Fruit fly (Drosophila melanogaster): ENCODE measurements around the gene CG8927.

Gene CG8927

DNA sequence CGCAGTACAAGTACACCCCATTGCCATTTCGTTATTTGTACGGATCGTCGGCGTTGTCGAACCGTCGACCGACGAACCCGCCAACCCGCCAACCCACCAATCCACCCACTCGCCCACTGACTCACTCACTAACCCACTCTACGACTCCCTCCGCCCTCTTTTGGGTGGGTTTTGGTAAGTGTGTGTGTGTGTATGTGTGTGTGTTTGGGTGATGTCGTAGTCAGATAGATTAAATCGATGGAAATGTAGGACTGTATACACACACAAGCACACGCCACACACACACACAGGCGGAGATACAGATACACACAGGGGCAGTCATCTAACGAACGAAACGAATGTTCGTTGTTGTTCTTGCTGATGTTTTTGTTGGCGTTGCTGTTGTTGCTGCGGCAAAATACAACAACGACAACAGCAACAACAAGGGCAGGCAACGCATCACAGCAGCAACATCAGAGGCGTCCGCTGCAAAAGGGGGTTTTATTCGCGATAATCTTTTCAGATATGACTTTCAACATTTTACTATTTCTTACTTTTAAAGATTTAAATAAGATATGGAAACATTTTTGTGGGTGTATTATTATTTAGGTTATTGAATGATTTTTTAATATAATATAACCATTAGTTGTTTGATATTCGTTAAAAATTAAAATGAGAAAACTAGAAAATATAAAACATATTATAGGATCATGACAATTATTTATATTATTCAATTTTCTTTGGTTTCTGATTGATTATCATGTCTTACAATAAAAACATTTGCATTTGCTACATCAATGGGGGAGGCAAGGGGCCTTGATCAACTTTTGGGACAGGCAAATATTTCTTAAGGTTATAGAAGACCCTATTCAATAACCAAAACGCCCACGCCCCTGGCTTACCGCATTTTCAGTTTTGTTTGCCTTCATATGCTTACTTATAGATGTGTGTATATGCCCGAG lies 40.8 kb downstream of the CG8927 start (continued):
- no peak for TF ChIP-seq ato (GFP tag; IDR thresholded peaks at IDR 0.05; ENCODE audit: partially characterized antibody)
- TF ChIP-seq CG6683 (GFP tag; optimal IDR thresholded peaks at IDR 0.05): peak; percentile 81
- TF ChIP-seq H15 (GFP tag; IDR thresholded peaks at IDR 0.05): peak; percentile 80
- no peak for TF ChIP-seq CG15073 (GFP tag; optimal IDR thresholded peaks at IDR 0.05)
- peak; percentile 65 for TF ChIP-seq sob (GFP tag; IDR thresholded peaks at IDR 0.05)
- no peak for TF ChIP-seq HmgZ (tag; optimal IDR thresholded peaks at IDR 0.05)
- TF ChIP-seq CG8924 (tag; optimal IDR thresholded peaks at IDR 0.05): peak; percentile 96
- peak; percentile 93 for TF ChIP-seq fd96Cb (tag; optimal IDR thresholded peaks at IDR 0.05)
- peak; percentile 92 for TF ChIP-seq Sox102F (GFP tag; optimal IDR thresholded peaks at IDR 0.05)
- no peak for TF ChIP-seq prd (optimal IDR thresholded peaks at IDR 0.05)
- TF ChIP-seq prd (GFP tag; IDR thresholded peaks at IDR 0.05): peak; percentile 79
- peak; percentile 95 for TF ChIP-seq CG12391 (tag; optimal IDR thresholded peaks at IDR 0.05)
- no peak for TF ChIP-seq hbn (GFP tag; IDR thresholded peaks at IDR 0.05; ENCODE audit: partially characterized antibody)
- TF ChIP-seq CG18599 (GFP tag; optimal IDR thresholded peaks at IDR 0.05): peak; percentile 87
- TF ChIP-seq CG16815 (GFP tag; optimal IDR thresholded peaks at IDR 0.05): peak; percentile 91
- peak; percentile 64 for TF ChIP-seq Sry-β (GFP tag; optimal IDR thresholded peaks at IDR 0.05)
- peak; percentile 92 for TF ChIP-seq cato (GFP tag; optimal IDR thresholded peaks at IDR 0.05; ENCODE audit: borderline replicate concordance)
- TF ChIP-seq CG10321 (GFP tag; IDR thresholded peaks at IDR 0.05): no peak
- TF ChIP-seq Kr (GFP tag; optimal IDR thresholded peaks at IDR 0.05): peak; percentile 65
- TF ChIP-seq gt (GFP tag; IDR thresholded peaks at IDR 0.05): peak; percentile 54
- peak; percentile 83 for TF ChIP-seq CG3847 (GFP tag; IDR thresholded peaks at IDR 0.05)
- TF ChIP-seq sqz (GFP tag; optimal IDR thresholded peaks at IDR 0.05): peak; percentile 92
- TF ChIP-seq sug (tag; optimal IDR thresholded peaks at IDR 0.05): peak; percentile 90
- peak; percentile 88 for TF ChIP-seq grau (tag; optimal IDR thresholded peaks at IDR 0.05)
- peak; percentile 69 for TF ChIP-seq Jarid2 (GFP tag; optimal IDR thresholded peaks at IDR 0.05)
- TF ChIP-seq sd (tag; optimal IDR thresholded peaks at IDR 0.05): peak; percentile 50
- peak; percentile 67; the same call in 1 of the 2 replicates for TF ChIP-seq E2f1 (GFP tag; IDR thresholded peaks at IDR 0.05)
- TF ChIP-seq CG5245 (GFP tag; optimal IDR thresholded peaks at IDR 0.05): peak; percentile 73
- no peak for TF ChIP-seq mld (GFP tag; IDR thresholded peaks at IDR 0.05; ENCODE audit: partially characterized antibody)
- no peak for TF ChIP-seq HLHmδ (GFP tag; optimal IDR thresholded peaks at IDR 0.05)
- TF ChIP-seq repo (GFP tag; optimal IDR thresholded peaks at IDR 0.05): no peak
- TF ChIP-seq scrt (GFP tag; optimal IDR thresholded peaks at IDR 0.05): peak; percentile 70
- no peak for TF ChIP-seq CG3995 (GFP tag; optimal IDR thresholded peaks at IDR 0.05)
- 0 out of 3 replicates have a peak, but pooled peaks have one; percentile 23 for TF ChIP-seq CG11560 (tag; IDR thresholded peaks at IDR 0.05)
- no peak for TF ChIP-seq Dip3 (GFP tag; optimal IDR thresholded peaks at IDR 0.05)
- TF ChIP-seq CG4360 (GFP tag; IDR thresholded peaks at IDR 0.05): peak; percentile 99
- peak; percentile 53 for TF ChIP-seq CG4617 (GFP tag; optimal IDR thresholded peaks at IDR 0.05; ENCODE audit: borderline replicate concordance)
- TF ChIP-seq nerfin-1 (tag; optimal IDR thresholded peaks at IDR 0.05): peak; percentile 92
- TF ChIP-seq kay (GFP tag; optimal IDR thresholded peaks at IDR 0.05): peak; percentile 88
- TF ChIP-seq zen (tag; optimal IDR thresholded peaks at IDR 0.05): peak; percentile 82
- 0 out of 2 replicates have a peak, but pooled peaks have one; percentile 16 for TF ChIP-seq sna (GFP tag; IDR thresholded peaks at IDR 0.05; ENCODE audit: partially characterized antibody)
- no peak for TF ChIP-seq MBD-R2 (GFP tag; IDR thresholded peaks at IDR 0.05)
- TF ChIP-seq CG7839 (tag; optimal IDR thresholded peaks at IDR 0.05): peak; percentile 95
- peak; percentile 32 for TF ChIP-seq Mad (GFP tag; optimal IDR thresholded peaks at IDR 0.05)
- TF ChIP-seq CG2199 (GFP tag; IDR thresholded peaks at IDR 0.05): peak; percentile 17; the same call in 1 of the 3 replicates
- TF ChIP-seq exex (tag; optimal IDR thresholded peaks at IDR 0.05): peak; percentile 58
- no peak for TF ChIP-seq btn (GFP tag; optimal IDR thresholded peaks at IDR 0.05)
